Worm (Caenorhabditis elegans) whole organism, L1 larva: ENCODE results near the gene lido-10.

ENCODE experiments used
- C04F5.9 ChIP-seq: sonication (generic microtip); optimal IDR thresholded peaks from 2 replicates; lab custom pipeline; 2016; ENCODE audit warnings: missing genetic modification characterization, missing compliant biosample characterization
- C16A3.4 ChIP-seq: fragments of 150-350 bp; optimal IDR thresholded peaks from 2 replicates; lab custom pipeline; 2014; ENCODE audit warnings: missing biosample characterization, missing genetic modification characterization
- F16B12.6 ChIP-seq: fragments of 150-350 bp; optimal IDR thresholded peaks from 2 replicates; lab custom pipeline; 2014; ENCODE audit warnings: missing biosample characterization, missing genetic modification characterization
- Y116A8C.19 ChIP-seq: sonication (generic microtip); optimal IDR thresholded peaks from 2 replicates; lab custom pipeline; 2016; ENCODE audit warnings: missing compliant biosample characterization, missing genetic modification characterization, borderline replicate concordance
- aha-1 ChIP-seq: fragments of 150-350 bp; optimal IDR thresholded peaks from 2 replicates; lab custom pipeline; 2014; ENCODE audit warnings: missing biosample characterization, missing genetic modification characterization
- ama-1 ChIP-seq: fragments of 150-350 bp; optimal IDR thresholded peaks from 2 replicates; lab custom pipeline; 2014
- blmp-1 ChIP-seq: fragments of 150-350 bp; optimal IDR thresholded peaks from 2 replicates; lab custom pipeline; 2014; ENCODE audit warnings: missing biosample characterization, missing genetic modification characterization
- ceh-82 ChIP-seq, 3 experiments: fragments of 150-350 bp in 1 of 3; sonication (generic microtip) in 2 of 3; optimal IDR thresholded peaks; 2 replicates each; lab custom pipeline; 2014 to 2017; ENCODE audit warnings: missing biosample characterization in 3 of 3, missing genetic modification characterization in 3 of 3
- ces-1 ChIP-seq: fragments of 150-350 bp; optimal IDR thresholded peaks from 2 replicates; lab custom pipeline; 2014; ENCODE audit warnings: missing biosample characterization, missing genetic modification reagents, missing genetic modification characterization
- dpl-1 ChIP-seq, 3 experiments: fragments of 150-350 bp in 2 of 3; sonication (generic microtip) in 1 of 3; optimal IDR thresholded peaks; 2 replicates each; lab custom pipeline; 2014 to 2017; ENCODE audit warnings: missing biosample characterization in 3 of 3, missing genetic modification characterization in 3 of 3, missing genetic modification reagents in 3 of 3
- efl-1 ChIP-seq, 4 experiments: fragments of 150-350 bp; optimal IDR thresholded peaks in 3 of 4; peaks in 1 of 4; 1 replicate in 1 of 4; 2 replicates in 3 of 4; lab custom pipeline; 2014; ENCODE audit warnings: missing biosample characterization in 2 of 4, missing genetic modification characterization in 2 of 4, missing genetic modification reagents in 2 of 4
- efl-3 ChIP-seq: fragments of 200-800 bp; sonication (Bioruptor generic); optimal IDR thresholded peaks from 2 replicates; lab custom pipeline; 2018; ENCODE audit warnings: mild to moderate bottlenecking, missing genetic modification characterization, missing compliant biosample characterization
- egl-13 ChIP-seq: sonication (generic microtip); optimal IDR thresholded peaks from 2 replicates; lab custom pipeline; 2016; ENCODE audit warnings: missing genotype, missing genetic modification reagents, missing genetic modification characterization, missing compliant biosample characterization
- elt-3 ChIP-seq, 6 experiments: fragments of 150-350 bp in 1 of 6; sonication (generic microtip); optimal IDR thresholded peaks; 2 replicates each; lab custom pipeline; 2017 to 2018; ENCODE audit warnings: missing biosample characterization in 6 of 6, missing genetic modification characterization in 6 of 6, inconsistent platforms in 1 of 6
- fkh-4 ChIP-seq: sonication (generic microtip); optimal IDR thresholded peaks from 2 replicates; lab custom pipeline; 2016; ENCODE audit warnings: missing compliant biosample characterization, missing genetic modification characterization, borderline replicate concordance
- fkh-8 ChIP-seq: sonication (generic microtip); optimal IDR thresholded peaks from 2 replicates; lab custom pipeline; 2016; ENCODE audit warnings: mild to moderate bottlenecking, missing genetic modification characterization, missing compliant biosample characterization
- grh-1 ChIP-seq: fragments of 200-800 bp; sonication (Bioruptor generic); IDR thresholded peaks from 2 replicates; pipeline ENCODE4 v1.3.6; 2022; ENCODE audit warnings: missing genetic modification reagents, missing genetic modification characterization, missing compliant biosample characterization
- isw-1 ChIP-seq: fragments of 200-800 bp; sonication (Bioruptor generic); IDR thresholded peaks from 2 replicates; pipeline ENCODE4 v1.3.6; 2022; ENCODE audit warnings: missing genetic modification characterization, missing compliant biosample characterization
- jun-1 ChIP-seq: fragments of 150-350 bp; optimal IDR thresholded peaks from 2 replicates; lab custom pipeline; 2014; ENCODE audit warnings: missing biosample characterization, missing genetic modification reagents, missing genetic modification characterization
- lin-13 ChIP-seq: fragments of 150-350 bp; optimal IDR thresholded peaks from 2 replicates; lab custom pipeline; 2014; ENCODE audit warnings: missing biosample characterization, missing genetic modification reagents, missing genetic modification characterization
- lin-14 ChIP-seq: fragments of 200-800 bp; sonication (Bioruptor generic); optimal IDR thresholded peaks from 2 replicates; lab custom pipeline; 2018; ENCODE audit warnings: mild to moderate bottlenecking, missing genetic modification characterization, moderate library complexity, missing compliant biosample characterization
- lin-35 ChIP-seq, 2 experiments: fragments of 150-350 bp; optimal IDR thresholded peaks; 2 replicates each; lab custom pipeline; 2014; ENCODE audit warnings: missing biosample characterization in 2 of 2, missing genetic modification characterization in 2 of 2, missing genetic modification reagents in 2 of 2
- lin-39 ChIP-seq: fragments of 150-350 bp; optimal IDR thresholded peaks from 2 replicates; lab custom pipeline; 2014; ENCODE audit warnings: missing biosample characterization, missing genetic modification reagents, missing genetic modification characterization
- lir-3 ChIP-seq: sonication (generic microtip); optimal IDR thresholded peaks from 2 replicates; lab custom pipeline; 2016; ENCODE audit warnings: mild to moderate bottlenecking, missing genetic modification characterization, moderate library complexity, missing compliant biosample characterization; ENCODE audit not compliant: poor library complexity
- lsy-2 ChIP-seq, 2 experiments: fragments of 150-350 bp; optimal IDR thresholded peaks; 2 replicates each; lab custom pipeline; 2014; ENCODE audit warnings: missing biosample characterization in 2 of 2, missing genetic modification characterization in 2 of 2
- mep-1 ChIP-seq: fragments of 150-350 bp; optimal IDR thresholded peaks from 2 replicates; lab custom pipeline; 2014; ENCODE audit warnings: missing biosample characterization, missing genetic modification characterization
- nhr-11 ChIP-seq: fragments of 150-350 bp; optimal IDR thresholded peaks from 2 replicates; lab custom pipeline; 2014; ENCODE audit warnings: missing biosample characterization, missing genetic modification characterization
- nhr-12 ChIP-seq: sonication (generic microtip); optimal IDR thresholded peaks from 2 replicates; lab custom pipeline; 2017; ENCODE audit warnings: missing biosample characterization, missing genetic modification characterization
- nhr-19 ChIP-seq: fragments of 200-800 bp; sonication (Bioruptor generic); conservative IDR thresholded peaks from 2 replicates; pipeline ENCODE4 v1.3.6; 2022; ENCODE audit warnings: missing genetic modification characterization, missing compliant biosample characterization
- nhr-20 ChIP-seq: sonication (generic microtip); optimal IDR thresholded peaks from 2 replicates; lab custom pipeline; 2016; ENCODE audit warnings: mild to moderate bottlenecking, missing genetic modification characterization, missing compliant biosample characterization
- nhr-237 ChIP-seq: fragments of 150-350 bp; optimal IDR thresholded peaks from 2 replicates; lab custom pipeline; 2014; ENCODE audit warnings: missing biosample characterization, missing genetic modification characterization
- nhr-47 ChIP-seq: sonication (generic microtip); optimal IDR thresholded peaks from 2 replicates; lab custom pipeline; 2016; ENCODE audit warnings: mild to moderate bottlenecking, missing genetic modification characterization, moderate library complexity, missing compliant biosample characterization
- nhr-71 ChIP-seq: sonication (generic microtip); optimal IDR thresholded peaks from 2 replicates; lab custom pipeline; 2016; ENCODE audit warnings: mild to moderate bottlenecking, missing genetic modification characterization, moderate library complexity, missing compliant biosample characterization
- nhr-76 ChIP-seq: sonication (generic microtip); optimal IDR thresholded peaks from 2 replicates; lab custom pipeline; 2017; ENCODE audit warnings: missing biosample characterization, missing genetic modification characterization
- nhr-77 ChIP-seq: fragments of 150-350 bp; optimal IDR thresholded peaks from 2 replicates; lab custom pipeline; 2014; ENCODE audit warnings: missing biosample characterization, missing genetic modification characterization
- nhr-84 ChIP-seq: sonication (generic microtip); optimal IDR thresholded peaks from 2 replicates; lab custom pipeline; 2017; ENCODE audit warnings: missing biosample characterization, missing genetic modification characterization
- nhr-85 ChIP-seq: sonication (generic microtip); peaks from one replicate; lab custom pipeline; 2016; ENCODE audit warnings: missing genetic modification characterization, inconsistent platforms, missing compliant biosample characterization
- rnt-1 ChIP-seq: sonication (generic microtip); optimal IDR thresholded peaks from 2 replicates; lab custom pipeline; 2016; ENCODE audit warnings: mild to moderate bottlenecking, missing genetic modification characterization, moderate library complexity, missing compliant biosample characterization
- snu-23 ChIP-seq: sonication (generic microtip); optimal IDR thresholded peaks from 2 replicates; lab custom pipeline; 2016; ENCODE audit warnings: missing genetic modification characterization, missing compliant biosample characterization
- tbx-2 ChIP-seq: sonication (generic microtip); optimal IDR thresholded peaks from 2 replicates; lab custom pipeline; 2016; ENCODE audit warnings: missing genetic modification characterization, missing compliant biosample characterization
- unc-130 ChIP-seq: fragments of 150-350 bp; optimal IDR thresholded peaks from 2 replicates; lab custom pipeline; 2017; ENCODE audit warnings: missing biosample characterization, missing genetic modification characterization, inconsistent platforms
- unc-30 ChIP-seq: sonication (generic microtip); optimal IDR thresholded peaks from 2 replicates; lab custom pipeline; 2017; ENCODE audit warnings: missing biosample characterization, missing genetic modification characterization
- unc-86 ChIP-seq: sonication (generic microtip); optimal IDR thresholded peaks from 2 replicates; lab custom pipeline; 2016; ENCODE audit warnings: missing genetic modification characterization, missing compliant biosample characterization
- unc-98 ChIP-seq: fragments of 200-800 bp; sonication (Bioruptor generic); IDR thresholded peaks from 2 replicates; pipeline ENCODE4 v1.3.6; 2022; ENCODE audit warnings: missing genetic modification characterization, missing compliant biosample characterization
- zag-1 ChIP-seq: fragments of 150-350 bp; optimal IDR thresholded peaks from 2 replicates; lab custom pipeline; 2014; ENCODE audit warnings: missing biosample characterization, missing genetic modification characterization

lido-10 gene

ce11 chrII:2991555-2992083 lies 10.7 kb upstream of the lido-10 start, which contains the start of gene K08A2.2 (continued):
- no peak for TF ChIP-seq unc-30
- peak; percentile 73 for TF ChIP-seq unc-98 (GFP tag; lab: Robert Waterston, UW)
- TF ChIP-seq dpl-1 (GFP tag; optimal IDR thresholded peaks at IDR 0.05; lab: Kevin White, UChicago) = no peak

- TF ChIP-seq unc-98 (GFP tag; lab: Robert Waterston, UW) = peak; percentile 62
- peak; percentile 21 for TF ChIP-seq fkh-4
- peak; percentile 27 for TF ChIP-seq isw-1 (GFP tag; lab: Robert Waterston, UW)
- TF ChIP-seq rnt-1 (tag; lab: Kevin White, UChicago) = peak; percentile 40
- TF ChIP-seq nhr-12 (tag; lab: Kevin White, UChicago) = no peak
- TF ChIP-seq nhr-11 (tag; lab: Kevin White, UChicago) = no peak
- TF ChIP-seq nhr-85 = peak; percentile 44
- peak; percentile 56 for TF ChIP-seq lir-3
- no peak for TF ChIP-seq jun-1 (tag; lab: Kevin White, UChicago)
- TF ChIP-seq egl-13 (tag; lab: Kevin White, UChicago) = peak; percentile 33
- TF ChIP-seq efl-1 (optimal IDR thresholded peaks at IDR 0.05; lab: Kevin White, UChicago) = no peak
- TF ChIP-seq efl-1 (GFP tag; optimal IDR thresholded peaks at IDR 0.05 in 1 of 2; lab: Kevin White, UChicago) = peak in 1 of 2 experiments; percentile 72
- TF ChIP-seq nhr-47 (tag; lab: Kevin White, UChicago) = peak; percentile 8
These were observed 10.0 kb upstream of the lido-10 start for ce11 chrII:2992300-2992699.

- TF ChIP-seq nhr-12 (tag; lab: Kevin White, UChicago) (no peak), snu-23 (GFP tag; lab: Kevin White, UChicago) (peak; percentile 13), nhr-77 (tag; lab: Kevin White, UChicago) (no peak), fkh-8 (tag; lab: Kevin White, UChicago) (no peak), lsy-2 (tag; optimal IDR thresholded peaks at IDR 0.05; lab: Kevin White, UChicago) (peak in 1 of 2 experiments; percentile 17), lin-13 (GFP tag; lab: Kevin White, UChicago) (peak; percentile 18), nhr-237 (tag; lab: Kevin White, UChicago) (no peak), zag-1 (tag; lab: Kevin White, UChicago) (no peak), Y116A8C.19 (tag; lab: Kevin White, UChicago) (no peak), dpl-1 (GFP tag; optimal IDR thresholded peaks at IDR 0.05; lab: Kevin White, UChicago) (peak; percentile 10 to 28 (median 13)), unc-98 (GFP tag; lab: Robert Waterston, UW) (no peak), nhr-84 (no peak), nhr-19 (GFP tag; lab: Robert Waterston, UW) (peak; percentile 53), nhr-11 (tag; lab: Kevin White, UChicago) (no peak), grh-1 (GFP tag; lab: Robert Waterston, UW) (peak; percentile 88), nhr-76 (no peak), rnt-1 (tag; lab: Kevin White, UChicago) (peak; percentile 81), elt-3 (tag; optimal IDR thresholded peaks at IDR 0.05; lab: Kevin White, UChicago) (peak in 1 of 6 experiments; percentile 39), efl-1 (optimal IDR thresholded peaks at IDR 0.05; lab: Kevin White, UChicago) (peak in 1 of 2 experiments; percentile 28), efl-1 (GFP tag; optimal IDR thresholded peaks at IDR 0.05 in 1 of 2; lab: Kevin White, UChicago) (peak in 1 of 2 experiments; percentile 71), nhr-71 (tag; lab: Kevin White, UChicago) (peak; percentile 65), aha-1 (no peak), ceh-82 (tag; optimal IDR thresholded peaks at IDR 0.05; lab: Kevin White, UChicago) (no peak), ama-1 (lab: Kevin White, UChicago) (no peak), tbx-2 (tag; lab: Kevin White, UChicago) (no peak), blmp-1 (tag; lab: Kevin White, UChicago) (peak; percentile 98), unc-86 (tag; lab: Kevin White, UChicago) (no peak), unc-130 (peak; percentile 19), C16A3.4 (no peak), C04F5.9 (tag; lab: Kevin White, UChicago) (peak; percentile 17), mep-1 (tag; lab: Kevin White, UChicago) (no peak), nhr-47 (tag; lab: Kevin White, UChicago) (peak; percentile 8), efl-3 (GFP tag; lab: Kevin White, UChicago) (no peak), lin-39 (tag; lab: Kevin White, UChicago) (peak; percentile 61), nhr-20 (tag; lab: Kevin White, UChicago) (peak; percentile 29), ces-1 (GFP tag; lab: Kevin White, UChicago) (no peak), isw-1 (GFP tag; lab: Robert Waterston, UW) (no peak), lin-35 (GFP tag; optimal IDR thresholded peaks at IDR 0.05; lab: Kevin White, UChicago) (peak in 1 of 2 experiments; percentile 32), lin-14 (peak; percentile 66), nhr-85 (peak; percentile 95), F16B12.6 (no peak)
These were observed 7.5 kb upstream of the lido-10 start for ce11 chrII:2994590-2995392.
